Fruit fly (Drosophila melanogaster) whole organism, pupa: ENCODE data around the gene CG33966.

Experiments used
- CG10348 ChIP-seq: fragments of 200-800 bp; sonication (Bioruptor generic); IDR thresholded peaks from 2 replicates; pipeline ENCODE4 v1.3.6; 2022; ENCODE audit warnings: missing biosample characterization, missing genetic modification characterization
- CG12605 ChIP-seq: fragments of 200-800 bp; sonication (Bioruptor generic); IDR thresholded peaks from 2 replicates; pipeline ENCODE4 v1.3.6; 2022; ENCODE audit warnings: missing biosample characterization, missing genetic modification characterization
- CG13204 ChIP-seq: fragments of 200-800 bp; sonication (Bioruptor generic); optimal IDR thresholded peaks from 2 replicates; lab custom pipeline; 2018; ENCODE audit warnings: missing biosample characterization, mild to moderate bottlenecking, missing genetic modification characterization, moderate library complexity
- CG14655 ChIP-seq: fragments of 200-800 bp; sonication (Bioruptor generic); optimal IDR thresholded peaks from 3 replicates; lab custom pipeline; 2017; ENCODE audit warnings: mild to moderate bottlenecking, missing biosample characterization, missing genetic modification reagents, missing genetic modification characterization
- CG15710 ChIP-seq: fragments of 200-800 bp; sonication (Bioruptor generic); optimal IDR thresholded peaks from 2 replicates; lab custom pipeline; 2018; ENCODE audit warnings: missing biosample characterization, mild to moderate bottlenecking, missing genetic modification characterization, moderate library complexity
- CG17806 ChIP-seq: fragments of 200-800 bp; sonication (Bioruptor generic); optimal IDR thresholded peaks from 2 replicates; lab custom pipeline; 2018; ENCODE audit warnings: missing biosample characterization, mild to moderate bottlenecking, missing genetic modification characterization, moderate library complexity
- CG32121 ChIP-seq: fragments of 200-800 bp; sonication (Bioruptor generic); IDR thresholded peaks from 2 replicates; pipeline ENCODE4 v1.3.6; 2022; ENCODE audit warnings: missing biosample characterization, missing genetic modification characterization
- CG34367 ChIP-seq: fragments of 200-800 bp; sonication (Bioruptor generic); optimal IDR thresholded peaks from 2 replicates; lab custom pipeline; 2018; ENCODE audit warnings: missing biosample characterization, mild to moderate bottlenecking, missing genetic modification characterization
- CG4496 ChIP-seq: fragments of 200-800 bp; sonication (Bioruptor generic); IDR thresholded peaks from 3 replicates; pipeline ENCODE4 v1.3.6; 2022; ENCODE audit warnings: missing biosample characterization, missing genetic modification characterization
- CG8159 ChIP-seq: fragments of 200-800 bp; sonication (Bioruptor generic); optimal IDR thresholded peaks from 3 replicates; lab custom pipeline; 2018; ENCODE audit warnings: missing biosample characterization, mild to moderate bottlenecking, missing genetic modification characterization, moderate library complexity
- CG8301 ChIP-seq: fragments of 200-800 bp; sonication (Bioruptor generic); optimal IDR thresholded peaks from 2 replicates; lab custom pipeline; 2018; ENCODE audit warnings: missing biosample characterization, mild to moderate bottlenecking, missing genetic modification characterization
- CG9948 ChIP-seq: fragments of 200-800 bp; sonication (Bioruptor generic); optimal IDR thresholded peaks from 2 replicates; lab custom pipeline; 2018; ENCODE audit warnings: missing biosample characterization, mild to moderate bottlenecking, missing genetic modification characterization, moderate library complexity
- D1 ChIP-seq: fragments of 200-800 bp; sonication (Bioruptor generic); optimal IDR thresholded peaks from 2 replicates; lab custom pipeline; 2018; ENCODE audit warnings: missing biosample characterization, mild to moderate bottlenecking, missing genetic modification characterization, moderate library complexity
- EcR ChIP-seq: fragments of 200-800 bp; sonication (Bioruptor generic); optimal IDR thresholded peaks from 3 replicates; lab custom pipeline; 2019; ENCODE audit warnings: missing biosample characterization, missing genetic modification characterization, mild to moderate bottlenecking, moderate library complexity, missing genetic modification reagents
- Ets98B ChIP-seq: fragments of 200-800 bp; sonication (Bioruptor generic); IDR thresholded peaks from 2 replicates; pipeline ENCODE4 v1.3.6; 2022; ENCODE audit warnings: missing biosample characterization, missing genetic modification characterization
- Pif1A ChIP-seq: fragments of 200-800 bp; sonication (Bioruptor generic); optimal IDR thresholded peaks from 3 replicates; lab custom pipeline; 2016; ENCODE audit warnings: missing biosample characterization, missing genetic modification characterization
- Pif1B ChIP-seq: fragments of 200-800 bp; sonication (Bioruptor generic); optimal IDR thresholded peaks from 3 replicates; lab custom pipeline; 2016; ENCODE audit warnings: missing biosample characterization, missing genetic modification characterization
- Snoo ChIP-seq: fragments of 200-800 bp; sonication (Bioruptor generic); optimal IDR thresholded peaks from 3 replicates; lab custom pipeline; 2017; ENCODE audit warnings: missing biosample characterization, mild to moderate bottlenecking, missing genetic modification characterization, inconsistent platforms
- fd96Ca ChIP-seq: fragments of 200-800 bp; sonication (Bioruptor generic); IDR thresholded peaks from 3 replicates; pipeline ENCODE4 v1.3.6; 2022; ENCODE audit warnings: missing biosample characterization, missing genetic modification characterization
- gl ChIP-seq: fragments of 200-800 bp; sonication (Bioruptor generic); optimal IDR thresholded peaks from 2 replicates; lab custom pipeline; 2018; ENCODE audit warnings: missing biosample characterization, mild to moderate bottlenecking, missing genetic modification characterization
- rn ChIP-seq: fragments of 200-800 bp; sonication (Bioruptor generic); IDR thresholded peaks from 2 replicates; pipeline ENCODE4 v1.3.6; 2022; ENCODE audit warnings: missing biosample characterization, missing genetic modification characterization

Gene CG33966

DNA sequence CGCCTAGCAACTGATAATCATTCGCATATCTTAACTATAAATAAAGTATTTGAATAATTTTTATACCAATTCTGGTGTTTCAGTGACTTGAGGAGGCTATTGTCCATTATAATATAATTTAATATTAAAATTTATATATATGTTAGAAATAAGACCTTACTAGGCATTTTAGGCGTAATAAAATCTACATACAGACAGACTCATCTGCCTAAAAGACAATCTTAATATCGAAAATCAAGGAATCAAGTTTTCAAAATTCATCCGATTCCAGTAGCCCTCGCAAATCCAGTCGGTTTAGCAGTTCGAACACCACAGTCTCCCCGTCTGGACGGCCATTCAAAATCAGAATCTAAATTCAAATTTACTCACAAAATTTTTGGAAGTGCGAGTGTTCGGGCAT is 17.8 kb downstream of the CG33966 start, which contains the start of the genes CG9130 and CG9133:
CG9130 (plus strand) TSS at position 301 of the 400 bp plus-strand sequence.
CG9133 (plus strand) TSS at position 301 of the 400 bp plus-strand sequence.
- TF ChIP-seq D1 (tag; lab: Kevin White, UChicago), result no peak
- TF ChIP-seq CG32121 (GFP tag; lab: Robert Waterston, UW), result no peak

DNA sequence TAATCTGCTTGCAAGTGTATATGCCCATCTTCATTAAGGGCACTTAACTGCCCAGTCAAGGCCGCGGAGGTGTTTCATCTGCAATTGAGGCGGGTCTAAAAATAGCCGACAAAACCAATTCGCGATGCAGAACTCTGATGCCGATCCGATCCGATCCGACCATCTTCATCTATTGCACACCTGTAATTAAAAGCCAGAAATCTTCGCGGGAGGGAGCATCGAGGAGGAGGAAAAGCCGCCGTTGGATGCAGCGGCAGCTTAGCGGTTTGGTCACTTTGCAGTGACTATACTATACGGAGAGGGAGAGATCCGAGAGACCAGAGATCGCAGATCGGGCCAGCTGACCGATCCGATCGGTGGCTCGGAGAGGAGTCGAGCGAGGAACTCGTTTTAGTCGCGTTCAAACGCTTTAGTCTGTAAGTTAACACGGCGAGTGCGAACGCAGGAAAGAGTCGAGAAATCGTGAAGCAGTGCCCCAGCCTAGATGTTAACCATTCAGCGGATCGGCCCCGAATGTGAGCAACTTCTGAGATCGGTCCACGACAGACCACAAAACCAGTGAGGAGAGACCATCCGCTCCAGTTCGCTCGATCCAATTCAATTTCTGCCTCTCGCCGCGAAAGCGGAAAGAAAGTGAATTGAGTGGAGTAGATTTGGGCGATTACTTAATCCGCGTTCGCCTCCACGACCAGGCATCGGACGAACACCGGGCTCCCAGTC is 22.3 kb downstream of the CG33966 start, which contains the start of gene tfc:
tfc (plus strand) TSS at position 389 of the 720 bp plus-strand sequence.
- TF ChIP-seq EcR (GFP tag; lab: Kevin White, UChicago) (peak; percentile 61), CG9948 (no peak), CG32121 (GFP tag; lab: Robert Waterston, UW) (no peak), CG34367 (tag; lab: Kevin White, UChicago) (no peak), Snoo (no peak), Pif1A (GFP tag; lab: Kevin White, UChicago) (peak; percentile 29), fd96Ca (GFP tag; lab: Robert Waterston, UW) (peak; percentile 20; the same call in 1 of the 3 replicates), CG8301 (tag; lab: Kevin White, UChicago) (no peak), rn (GFP tag; lab: Robert Waterston, UW) (no peak), CG12605 (GFP tag; lab: Robert Waterston, UW) (peak; percentile 49), Ets98B (GFP tag; lab: Robert Waterston, UW) (peak; percentile 50; the same call in 1 of the 2 replicates), Pif1B (GFP tag; lab: Kevin White, UChicago) (no peak), D1 (tag; lab: Kevin White, UChicago) (no peak), CG14655 (GFP tag; lab: Kevin White, UChicago) (no peak), CG8159 (no peak), CG17806 (tag; lab: Kevin White, UChicago) (no peak), CG15710 (tag; lab: Kevin White, UChicago) (no peak), gl (tag; lab: Kevin White, UChicago) (no peak), CG10348 (GFP tag; lab: Robert Waterston, UW) (no peak), CG13204 (GFP tag; lab: Kevin White, UChicago) (peak; percentile 66), CG4496 (GFP tag; lab: Robert Waterston, UW) (no peak; the same call in 1 of the 3 replicates)
- TF ChIP-seq, all 21 proteins: peak for 6

DNA sequence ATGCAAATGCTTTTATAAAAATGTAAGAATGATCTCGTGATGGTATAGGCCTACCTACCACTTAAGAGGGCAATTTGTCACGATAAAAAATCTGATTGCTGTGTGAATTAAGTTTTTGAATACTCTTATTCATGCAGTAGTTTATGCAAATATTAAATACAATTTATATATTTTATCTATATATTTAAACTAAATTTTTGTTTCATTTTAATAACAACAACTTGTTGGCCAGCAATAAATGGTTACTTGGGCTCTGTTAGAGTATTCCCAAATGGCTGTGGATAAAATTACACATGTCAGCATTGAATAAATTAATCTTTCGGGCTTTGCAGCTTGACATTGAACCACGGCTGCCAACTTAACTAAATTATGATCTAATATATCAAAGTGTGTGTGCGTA is 24.6 kb downstream of the CG33966 start:
- TF ChIP-seq Pif1A (GFP tag; lab: Kevin White, UChicago) (no peak), D1 (tag; lab: Kevin White, UChicago) (no peak), CG17806 (tag; lab: Kevin White, UChicago) (no peak), CG4496 (GFP tag; lab: Robert Waterston, UW) (no peak), CG10348 (GFP tag; lab: Robert Waterston, UW) (no peak), CG32121 (GFP tag; lab: Robert Waterston, UW) (no peak), CG9948 (no peak), CG8301 (tag; lab: Kevin White, UChicago) (no peak), CG14655 (GFP tag; lab: Kevin White, UChicago) (no peak), CG8159 (no peak), gl (tag; lab: Kevin White, UChicago) (no peak), rn (GFP tag; lab: Robert Waterston, UW) (no peak)

- TF ChIP-seq CG14655 (GFP tag; lab: Kevin White, UChicago) (peak; percentile 69), gl (tag; lab: Kevin White, UChicago) (no peak), CG4496 (GFP tag; lab: Robert Waterston, UW) (no peak), Pif1A (GFP tag; lab: Kevin White, UChicago) (peak; percentile 50), CG12605 (GFP tag; lab: Robert Waterston, UW) (no peak), fd96Ca (GFP tag; lab: Robert Waterston, UW) (no peak), Pif1B (GFP tag; lab: Kevin White, UChicago) (peak; percentile 57), CG9948 (peak; percentile 25), CG8159 (peak; percentile 25), Snoo (peak; percentile 7), CG8301 (tag; lab: Kevin White, UChicago) (peak; percentile 33)
Measured at dm6 chr3L:1264998-1265397, 31.1 kb downstream of the CG33966 start.

dm6 chr3L:1265423-1266002 is 31.6 kb downstream of the CG33966 start:
- TF ChIP-seq CG4496 (GFP tag; lab: Robert Waterston, UW) (peak; percentile 31; the same call in 1 of the 3 replicates), CG13204 (GFP tag; lab: Kevin White, UChicago) (peak; percentile 1), CG32121 (GFP tag; lab: Robert Waterston, UW) (no peak), CG8301 (tag; lab: Kevin White, UChicago) (no peak), CG9948 (no peak), Pif1B (GFP tag; lab: Kevin White, UChicago) (no peak), CG12605 (GFP tag; lab: Robert Waterston, UW) (no peak), CG15710 (tag; lab: Kevin White, UChicago) (no peak), Snoo (no peak), CG34367 (tag; lab: Kevin White, UChicago) (no peak), fd96Ca (GFP tag; lab: Robert Waterston, UW) (no peak), Pif1A (GFP tag; lab: Kevin White, UChicago) (no peak), gl (tag; lab: Kevin White, UChicago) (no peak), CG14655 (GFP tag; lab: Kevin White, UChicago) (no peak), CG17806 (tag; lab: Kevin White, UChicago) (no peak), CG8159 (no peak), Ets98B (GFP tag; lab: Robert Waterston, UW) (peak; percentile 14; the same call in 1 of the 2 replicates), rn (GFP tag; lab: Robert Waterston, UW) (no peak), EcR (GFP tag; lab: Kevin White, UChicago) (peak; percentile 47), D1 (tag; lab: Kevin White, UChicago) (no peak), CG10348 (GFP tag; lab: Robert Waterston, UW) (no peak)
